Fruit fly (Drosophila melanogaster) Kc167 (cell line): ENCODE data around the gene Plp.

Experiments used
- Myc ChIP-seq: fragments of >200 bp; optimal IDR thresholded peaks from 2 replicates; lab custom pipeline; 2017; ENCODE audit warnings: missing external identifiers
- Sin3A ChIP-seq: fragments of >200 bp; optimal IDR thresholded peaks from 2 replicates; lab custom pipeline; 2018; ENCODE audit warnings: missing external identifiers
- h ChIP-seq: fragments of >200 bp; optimal IDR thresholded peaks from 3 replicates; lab custom pipeline; 2018; ENCODE audit warnings: missing external identifiers
- insv ChIP-seq: fragments of >200 bp; optimal IDR thresholded peaks from 3 replicates; lab custom pipeline; 2018; ENCODE audit warnings: missing external identifiers
- psq ChIP-seq: fragments of >200 bp; optimal IDR thresholded peaks from 2 replicates; lab custom pipeline; 2017; ENCODE audit warnings: missing external identifiers

DNA sequence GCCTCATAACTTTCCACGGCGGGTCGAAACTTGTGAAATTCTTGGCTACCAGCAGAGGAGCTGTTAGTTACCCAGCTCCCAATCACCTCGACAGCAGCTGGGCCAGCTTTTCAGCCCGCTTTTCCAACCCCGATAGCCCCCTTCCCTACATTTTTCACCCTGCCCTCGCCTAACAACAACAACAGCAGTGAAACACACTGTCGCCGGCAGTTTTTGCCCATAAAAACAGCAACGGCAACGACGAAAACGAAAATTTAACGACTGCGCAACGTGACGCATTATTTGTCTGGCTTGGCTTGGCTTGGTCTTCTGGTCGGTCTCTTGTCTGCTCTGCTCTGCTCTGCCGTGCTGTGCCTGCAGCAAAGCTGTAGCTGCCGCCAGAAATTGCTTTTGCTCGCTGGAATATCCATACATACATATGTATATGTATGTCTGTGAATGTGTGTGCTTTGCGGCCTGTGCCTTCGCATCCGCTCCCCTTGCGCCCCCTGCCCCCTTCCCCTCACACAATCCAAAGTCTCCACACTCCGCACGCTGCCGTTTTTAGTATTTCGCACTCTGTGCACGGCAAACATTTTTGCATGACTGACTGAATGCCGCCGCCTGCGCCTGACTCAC lies 12.7 kb upstream of the Plp start:
- TF ChIP-seq psq (lab: Kevin White, UChicago) (no peak), h (lab: Kevin White, UChicago) (no peak), Myc (lab: Kevin White, UChicago) (no peak), Sin3A (lab: Kevin White, UChicago) (no peak), insv (lab: Kevin White, UChicago) (no peak)
